Worm (Caenorhabditis elegans) whole organism, mixed stage, embryonic: ENCODE measurements around the gene lat-1.

ENCODE experiments used
- M03D4.4 ChIP-seq: sonication (generic microtip); optimal IDR thresholded peaks from 2 replicates; lab custom pipeline; 2017; ENCODE audit warnings: mild to moderate bottlenecking, missing genetic modification characterization, missing compliant biosample characterization
- bed-3 ChIP-seq: fragments of 200-800 bp; sonication (Bioruptor generic); optimal IDR thresholded peaks from 3 replicates; lab custom pipeline; 2018; ENCODE audit warnings: mild to moderate bottlenecking, missing genetic modification characterization, moderate library complexity, missing compliant biosample characterization
- blmp-1 ChIP-seq: fragments of 150-350 bp; optimal IDR thresholded peaks from 2 replicates; lab custom pipeline; 2014; ENCODE audit warnings: missing biosample characterization, missing genetic modification characterization
- ceh-39 ChIP-seq: fragments of 150-350 bp; optimal IDR thresholded peaks from 2 replicates; lab custom pipeline; 2014; ENCODE audit warnings: missing biosample characterization, missing genetic modification characterization
- ceh-43 ChIP-seq: fragments of 200-800 bp; sonication (Bioruptor generic); optimal IDR thresholded peaks from 2 replicates; lab custom pipeline; 2018; ENCODE audit warnings: mild to moderate bottlenecking, missing genetic modification characterization, moderate library complexity, missing compliant biosample characterization
- ces-1 ChIP-seq: fragments of 150-350 bp; optimal IDR thresholded peaks from 2 replicates; lab custom pipeline; 2014; ENCODE audit warnings: missing biosample characterization, missing genetic modification reagents, missing genetic modification characterization
- cnd-1 ChIP-seq: fragments of 200-800 bp; sonication (Bioruptor generic); optimal IDR thresholded peaks from 2 replicates; lab custom pipeline; 2018; ENCODE audit warnings: mild to moderate bottlenecking, missing genetic modification characterization, missing compliant biosample characterization
- drap-1 ChIP-seq: fragments of 200-800 bp; sonication (Bioruptor generic); optimal IDR thresholded peaks from 3 replicates; lab custom pipeline; 2018; ENCODE audit warnings: mild to moderate bottlenecking, missing genetic modification characterization, missing compliant biosample characterization
- elt-1 ChIP-seq: sonication (generic microtip); optimal IDR thresholded peaks from 2 replicates; lab custom pipeline; 2017; ENCODE audit warnings: missing genetic modification characterization, mild to moderate bottlenecking, missing compliant biosample characterization, antibody characterized with exemption, moderate library complexity, borderline replicate concordance; ENCODE audit not compliant: insufficient read depth
- elt-3 ChIP-seq: fragments of 150-350 bp; optimal IDR thresholded peaks from 2 replicates; lab custom pipeline; 2014; ENCODE audit warnings: missing biosample characterization, missing genetic modification characterization
- flh-1 ChIP-seq: fragments of 200-800 bp; sonication (Bioruptor generic); optimal IDR thresholded peaks from 2 replicates; lab custom pipeline; 2018; ENCODE audit warnings: mild to moderate bottlenecking, missing genetic modification characterization, moderate library complexity, missing compliant biosample characterization
- ham-2 ChIP-seq: fragments of 200-800 bp; sonication (Bioruptor generic); optimal IDR thresholded peaks from 2 replicates; lab custom pipeline; 2018; ENCODE audit warnings: mild to moderate bottlenecking, missing genetic modification characterization, missing compliant biosample characterization
- hlh-1 ChIP-seq: fragments of 150-350 bp; optimal IDR thresholded peaks from 2 replicates; lab custom pipeline; 2014; ENCODE audit warnings: missing biosample characterization, missing genetic modification reagents, missing genetic modification characterization
- lin-13 ChIP-seq: fragments of 150-350 bp; optimal IDR thresholded peaks from 2 replicates; lab custom pipeline; 2014; ENCODE audit warnings: missing biosample characterization, missing genetic modification characterization
- lin-32 ChIP-seq: fragments of 200-800 bp; sonication (Bioruptor generic); optimal IDR thresholded peaks from 2 replicates; lab custom pipeline; 2018; ENCODE audit warnings: mild to moderate bottlenecking, missing genetic modification characterization, missing compliant biosample characterization
- lsy-2 ChIP-seq: fragments of 150-350 bp; optimal IDR thresholded peaks from 2 replicates; lab custom pipeline; 2014; ENCODE audit warnings: missing biosample characterization, missing genetic modification characterization
- mab-5 ChIP-seq: fragments of 150-350 bp; optimal IDR thresholded peaks from 2 replicates; lab custom pipeline; 2014; ENCODE audit warnings: missing biosample characterization, missing genetic modification characterization
- mep-1 ChIP-seq: fragments of 150-350 bp; optimal IDR thresholded peaks from 2 replicates; lab custom pipeline; 2017; ENCODE audit warnings: missing biosample characterization, missing genetic modification reagents, missing genetic modification characterization, inconsistent platforms
- mls-2 ChIP-seq: sonication (generic microtip); optimal IDR thresholded peaks from 2 replicates; lab custom pipeline; 2016; ENCODE audit warnings: mild to moderate bottlenecking, missing genetic modification characterization, moderate library complexity, missing compliant biosample characterization
- nhr-12 ChIP-seq: fragments of 150-350 bp; optimal IDR thresholded peaks from 2 replicates; lab custom pipeline; 2014; ENCODE audit warnings: missing biosample characterization, missing genetic modification characterization
- nhr-2 ChIP-seq: fragments of 150-350 bp; optimal IDR thresholded peaks from 2 replicates; lab custom pipeline; 2014; ENCODE audit warnings: missing biosample characterization, missing genetic modification characterization
- nhr-237 ChIP-seq: fragments of 150-350 bp; optimal IDR thresholded peaks from 2 replicates; lab custom pipeline; 2014; ENCODE audit warnings: missing biosample characterization, missing genetic modification characterization
- nhr-28 ChIP-seq: fragments of 150-350 bp; optimal IDR thresholded peaks from 2 replicates; lab custom pipeline; 2014; ENCODE audit warnings: missing biosample characterization, missing genetic modification characterization
- nhr-76 ChIP-seq: sonication (generic microtip); optimal IDR thresholded peaks from 2 replicates; lab custom pipeline; 2017; ENCODE audit warnings: missing biosample characterization, missing genetic modification characterization
- pha-4 ChIP-seq: fragments of 150-350 bp; optimal IDR thresholded peaks from 2 replicates; lab custom pipeline; 2018; ENCODE audit warnings: missing biosample characterization, missing genetic modification reagents, missing genetic modification characterization
- sem-2 ChIP-seq: fragments of 200-800 bp; sonication (Bioruptor generic); optimal IDR thresholded peaks from 2 replicates; lab custom pipeline; 2018; ENCODE audit warnings: mild to moderate bottlenecking, missing genetic modification characterization, missing compliant biosample characterization
- snpc-4 ChIP-seq: fragments of 150-350 bp; optimal IDR thresholded peaks from 2 replicates; lab custom pipeline; 2014; ENCODE audit warnings: missing biosample characterization, missing genetic modification characterization
- sptf-1 ChIP-seq: sonication (generic microtip); optimal IDR thresholded peaks from 2 replicates; lab custom pipeline; 2017; ENCODE audit warnings: mild to moderate bottlenecking, missing genetic modification characterization, moderate library complexity, missing compliant biosample characterization
- tbx-8 ChIP-seq: fragments of 200-800 bp; sonication (Bioruptor generic); optimal IDR thresholded peaks from 2 replicates; lab custom pipeline; 2018; ENCODE audit warnings: mild to moderate bottlenecking, missing genetic modification characterization, moderate library complexity, missing compliant biosample characterization
- unc-39 ChIP-seq: fragments of 150-350 bp; optimal IDR thresholded peaks from 2 replicates; lab custom pipeline; 2014; ENCODE audit warnings: missing biosample characterization, missing genetic modification characterization
- unc-62 ChIP-seq: fragments of 150-350 bp; optimal IDR thresholded peaks from 2 replicates; lab custom pipeline; 2014; ENCODE audit warnings: missing biosample characterization, missing genetic modification reagents, missing genetic modification characterization
- zip-8 ChIP-seq: fragments of 150-350 bp; optimal IDR thresholded peaks from 2 replicates; lab custom pipeline; 2014; ENCODE audit warnings: missing biosample characterization, missing genetic modification characterization

The lat-1 gene

DNA sequence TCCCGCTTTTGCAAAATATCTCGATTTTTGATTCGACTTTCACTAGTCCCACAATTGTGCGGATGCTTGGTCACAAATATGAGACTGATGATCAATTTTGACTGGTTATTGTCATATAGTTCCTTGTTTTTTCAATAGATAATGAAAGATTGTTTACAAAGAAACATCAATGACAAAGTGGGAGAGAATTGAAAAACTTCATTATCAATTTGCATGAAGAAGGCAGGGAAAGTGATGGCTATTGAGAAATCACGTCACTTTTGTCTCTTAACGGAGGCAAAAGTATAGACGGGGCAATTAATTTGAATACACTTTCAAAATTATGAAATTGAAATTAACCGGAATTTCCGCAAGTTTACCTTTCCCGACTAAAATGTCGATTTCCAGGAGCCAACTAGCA lies 26.5 kb downstream of the lat-1 start:
- TF ChIP-seq elt-3 (no peak), cnd-1 (tag; lab: Kevin White, UChicago) (no peak), mep-1 (tag; lab: Kevin White, UChicago) (no peak), drap-1 (GFP tag; lab: Kevin White, UChicago) (no peak), tbx-8 (no peak), ceh-39 (tag; lab: Kevin White, UChicago) (no peak), nhr-2 (tag; lab: Kevin White, UChicago) (no peak), nhr-12 (tag; lab: Kevin White, UChicago) (no peak), nhr-28 (tag; lab: Kevin White, UChicago) (no peak), bed-3 (GFP tag; lab: Kevin White, UChicago) (no peak), snpc-4 (tag; lab: Kevin White, UChicago) (no peak), zip-8 (tag; lab: Kevin White, UChicago) (no peak), nhr-237 (tag; lab: Kevin White, UChicago) (no peak), blmp-1 (tag; lab: Kevin White, UChicago) (no peak), mab-5 (no peak), lin-13 (no peak), unc-39 (no peak)

DNA sequence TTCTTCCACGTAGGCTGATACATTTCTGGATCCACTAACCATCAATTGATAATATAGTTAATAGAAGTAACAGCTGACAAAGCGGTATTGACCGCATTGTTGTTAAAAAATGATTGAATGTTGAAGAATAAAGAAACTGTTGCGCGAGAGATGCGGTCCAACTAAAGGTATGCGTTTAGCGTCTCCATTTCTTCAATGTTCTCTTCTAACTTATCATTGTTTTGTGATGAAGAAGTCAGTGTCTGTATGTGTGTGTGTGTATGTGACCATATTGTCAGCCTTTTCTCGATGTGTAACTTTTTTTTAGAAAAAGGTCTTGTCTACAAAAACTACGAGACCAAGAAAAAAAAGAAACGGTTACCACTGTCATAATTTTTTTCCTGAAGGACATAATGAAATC lies 29.8 kb downstream of the lat-1 start, which contains the start of gene B0457.2:
Gene B0457.2 (minus strand): TSS at position 101 of the 400 bp plus-strand sequence.
- TF ChIP-seq mab-5 (no peak), drap-1 (GFP tag; lab: Kevin White, UChicago) (no peak), M03D4.4 (tag; lab: Kevin White, UChicago) (no peak), hlh-1 (tag; lab: Kevin White, UChicago) (no peak), pha-4 (tag; lab: Kevin White, UChicago) (no peak), lsy-2 (tag; lab: Kevin White, UChicago) (no peak)

DNA sequence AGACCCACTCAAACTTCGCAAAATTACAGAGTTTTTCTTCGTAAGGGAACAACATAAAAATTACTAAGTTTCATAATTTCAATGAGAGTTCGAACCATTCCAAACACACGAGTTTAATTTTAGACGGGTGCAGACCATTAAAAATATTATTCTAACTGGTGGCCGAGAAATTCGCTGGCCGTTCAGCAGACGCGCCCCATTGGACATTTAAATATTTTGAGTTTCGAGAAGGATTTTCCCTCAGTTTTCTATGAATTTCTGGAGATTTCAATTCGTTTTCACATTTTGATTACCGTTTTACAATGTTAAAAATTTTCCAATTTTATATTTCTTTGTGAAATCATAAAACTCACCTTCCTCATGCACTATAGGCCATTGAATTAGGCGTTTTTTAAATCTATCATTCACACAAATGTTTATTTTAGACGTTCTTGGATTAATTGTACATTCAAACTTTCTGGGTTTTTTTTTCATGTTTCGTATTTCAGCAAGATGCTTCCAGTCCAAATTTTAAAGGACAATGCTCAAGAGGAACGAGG lies 30.7 kb downstream of the lat-1 start, which contains the start of gene cct-2:
Gene cct-2 (plus strand): TSS at position 489 of the 539 bp plus-strand sequence.
- TF ChIP-seq sem-2 (GFP tag; lab: Kevin White, UChicago), result no peak
- no peak for TF ChIP-seq flh-1 (GFP tag; lab: Kevin White, UChicago)
- no peak for TF ChIP-seq nhr-76 (tag; lab: Kevin White, UChicago)
- no peak for TF ChIP-seq tbx-8
- no peak for TF ChIP-seq mls-2 (tag; lab: Kevin White, UChicago)
- TF ChIP-seq elt-3, result no peak
- TF ChIP-seq bed-3 (GFP tag; lab: Kevin White, UChicago), result no peak
- peak; percentile 30 for TF ChIP-seq lsy-2 (tag; lab: Kevin White, UChicago)
- peak; percentile 32 for TF ChIP-seq nhr-237 (tag; lab: Kevin White, UChicago)
- peak; percentile 4 for TF ChIP-seq pha-4 (tag; lab: Kevin White, UChicago)
- TF ChIP-seq drap-1 (GFP tag; lab: Kevin White, UChicago), result no peak
- TF ChIP-seq mab-5, result no peak
- peak; percentile 22 for TF ChIP-seq mep-1 (tag; lab: Kevin White, UChicago)
- TF ChIP-seq unc-62 (GFP tag; lab: Kevin White, UChicago), result no peak
- no peak for TF ChIP-seq lin-32
- no peak for TF ChIP-seq hlh-1 (tag; lab: Kevin White, UChicago)
- TF ChIP-seq ceh-43, result no peak
- TF ChIP-seq zip-8 (tag; lab: Kevin White, UChicago), result no peak
- peak; percentile 41 for TF ChIP-seq ces-1 (GFP tag; lab: Kevin White, UChicago)
- TF ChIP-seq ham-2 (GFP tag; lab: Kevin White, UChicago), result no peak

DNA sequence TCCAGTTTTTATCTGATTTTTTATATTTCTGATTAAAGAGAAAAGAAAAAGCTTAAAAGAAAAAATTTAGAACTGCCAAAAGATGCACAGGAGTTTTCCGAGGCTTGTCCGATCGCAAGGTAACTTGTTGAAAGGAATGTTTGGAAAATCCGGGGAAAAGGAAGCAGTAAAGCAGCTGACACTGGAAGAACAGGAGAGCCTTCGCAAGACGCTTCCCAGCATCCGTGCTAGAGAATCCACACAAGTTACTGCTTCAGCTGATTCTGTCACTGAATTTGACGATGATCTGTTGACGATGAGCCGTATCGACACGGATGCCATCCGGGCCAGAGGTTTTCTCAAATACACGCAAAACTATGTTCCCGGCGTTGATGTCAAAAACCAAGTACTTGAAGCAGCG lies 33.1 kb downstream of the lat-1 start, which contains the start of gene mrpl-50:
Gene mrpl-50 (plus strand): TSS at position 71 of the 400 bp plus-strand sequence.
- TF ChIP-seq hlh-1 (tag; lab: Kevin White, UChicago) (no peak), pha-4 (tag; lab: Kevin White, UChicago) (no peak), nhr-2 (tag; lab: Kevin White, UChicago) (no peak), ceh-43 (no peak), flh-1 (GFP tag; lab: Kevin White, UChicago) (no peak), sem-2 (GFP tag; lab: Kevin White, UChicago) (no peak), unc-62 (GFP tag; lab: Kevin White, UChicago) (no peak), nhr-76 (tag; lab: Kevin White, UChicago) (no peak), tbx-8 (no peak), zip-8 (tag; lab: Kevin White, UChicago) (no peak), mep-1 (tag; lab: Kevin White, UChicago) (no peak), ham-2 (GFP tag; lab: Kevin White, UChicago) (no peak), snpc-4 (tag; lab: Kevin White, UChicago) (no peak), unc-39 (no peak), elt-1 (tag; lab: Kevin White, UChicago) (no peak), sptf-1 (tag; lab: Kevin White, UChicago) (no peak)
